Worm (Caenorhabditis elegans) whole organism, L1 larva: Measurements from ENCODE around the gene M18.3.
A peak's percentile ranks its signal among the peaks of the same experiment; 100 is the strongest.

Experiments
- C34B4.2 ChIP-seq: sonication (generic microtip); optimal IDR thresholded peaks from 2 replicates; lab custom pipeline; 2017; ENCODE audit warnings: mild to moderate bottlenecking, missing genetic modification characterization, missing compliant biosample characterization
- blmp-1 ChIP-seq: fragments of 150-350 bp; optimal IDR thresholded peaks from 2 replicates; lab custom pipeline; 2014; ENCODE audit warnings: missing biosample characterization, missing genetic modification characterization
- ceh-8 ChIP-seq: fragments of 200-800 bp; sonication (Bioruptor generic); optimal IDR thresholded peaks from 2 replicates; lab custom pipeline; 2018; ENCODE audit warnings: mild to moderate bottlenecking, missing genetic modification characterization, moderate library complexity, missing compliant biosample characterization
- ceh-82 ChIP-seq, 3 experiments: fragments of 150-350 bp in 1 of 3; sonication (generic microtip) in 2 of 3; optimal IDR thresholded peaks; 2 replicates each; lab custom pipeline; 2014 to 2017; ENCODE audit warnings: missing biosample characterization in 3 of 3, missing genetic modification characterization in 3 of 3
- ceh-90 ChIP-seq: sonication (generic microtip); optimal IDR thresholded peaks from 2 replicates; lab custom pipeline; 2016; ENCODE audit warnings: missing genetic modification characterization, missing compliant biosample characterization
- dpl-1 ChIP-seq, 3 experiments: fragments of 150-350 bp in 2 of 3; sonication (generic microtip) in 1 of 3; optimal IDR thresholded peaks; 2 replicates each; lab custom pipeline; 2014 to 2017; ENCODE audit warnings: missing biosample characterization in 3 of 3, missing genetic modification characterization in 3 of 3, missing genetic modification reagents in 3 of 3
- dsc-1 ChIP-seq: sonication (generic microtip); optimal IDR thresholded peaks from 2 replicates; lab custom pipeline; 2016; ENCODE audit warnings: mild to moderate bottlenecking, missing genetic modification characterization, missing compliant biosample characterization
- egl-13 ChIP-seq: sonication (generic microtip); optimal IDR thresholded peaks from 2 replicates; lab custom pipeline; 2016; ENCODE audit warnings: missing genotype, missing genetic modification reagents, missing genetic modification characterization, missing compliant biosample characterization
- elt-2 ChIP-seq: sonication (generic microtip); optimal IDR thresholded peaks from 2 replicates; lab custom pipeline; 2016; ENCODE audit warnings: missing genetic modification characterization, mild to moderate bottlenecking, inconsistent platforms, missing compliant biosample characterization, missing genetic modification reagents
- fkh-10 ChIP-seq: sonication (generic microtip); optimal IDR thresholded peaks from 2 replicates; lab custom pipeline; 2017; ENCODE audit warnings: missing biosample characterization, missing genetic modification reagents, missing genetic modification characterization
- fkh-8 ChIP-seq: sonication (generic microtip); optimal IDR thresholded peaks from 2 replicates; lab custom pipeline; 2016; ENCODE audit warnings: mild to moderate bottlenecking, missing genetic modification characterization, missing compliant biosample characterization
- fos-1 ChIP-seq: fragments of 150-350 bp; optimal IDR thresholded peaks from 2 replicates; lab custom pipeline; 2014; ENCODE audit warnings: missing biosample characterization, missing genetic modification characterization
- hlh-4 ChIP-seq: sonication (generic microtip); optimal IDR thresholded peaks from 2 replicates; lab custom pipeline; 2016; ENCODE audit warnings: mild to moderate bottlenecking, missing genetic modification characterization, missing compliant biosample characterization
- hpl-2 ChIP-seq: fragments of 150-350 bp; optimal IDR thresholded peaks from 2 replicates; lab custom pipeline; 2014; ENCODE audit warnings: missing biosample characterization, missing genetic modification reagents, missing genetic modification characterization
- irx-1 ChIP-seq: sonication (generic microtip); optimal IDR thresholded peaks from 2 replicates; lab custom pipeline; 2016; ENCODE audit warnings: missing genetic modification characterization, missing compliant biosample characterization
- jun-1 ChIP-seq: fragments of 150-350 bp; optimal IDR thresholded peaks from 2 replicates; lab custom pipeline; 2014; ENCODE audit warnings: missing biosample characterization, missing genetic modification reagents, missing genetic modification characterization
- lin-15B ChIP-seq: fragments of 150-350 bp; sonication (generic microtip); optimal IDR thresholded peaks from 3 replicates; lab custom pipeline; 2014; ENCODE audit warnings: missing biosample characterization, missing genetic modification characterization
- lin-35 ChIP-seq, 2 experiments: fragments of 150-350 bp; optimal IDR thresholded peaks; 2 replicates each; lab custom pipeline; 2014; ENCODE audit warnings: missing biosample characterization in 2 of 2, missing genetic modification characterization in 2 of 2, missing genetic modification reagents in 2 of 2
- lin-39 ChIP-seq: fragments of 150-350 bp; optimal IDR thresholded peaks from 2 replicates; lab custom pipeline; 2014; ENCODE audit warnings: missing biosample characterization, missing genetic modification reagents, missing genetic modification characterization
- lir-3 ChIP-seq: sonication (generic microtip); optimal IDR thresholded peaks from 2 replicates; lab custom pipeline; 2016; ENCODE audit warnings: mild to moderate bottlenecking, missing genetic modification characterization, moderate library complexity, missing compliant biosample characterization; ENCODE audit not compliant: poor library complexity
- lsy-2 ChIP-seq, 2 experiments: fragments of 150-350 bp; optimal IDR thresholded peaks; 2 replicates each; lab custom pipeline; 2014; ENCODE audit warnings: missing biosample characterization in 2 of 2, missing genetic modification characterization in 2 of 2
- mab-9 ChIP-seq: fragments of 200-800 bp; sonication (Bioruptor generic); IDR thresholded peaks from 2 replicates; pipeline ENCODE4 v1.3.6; 2022; ENCODE audit warnings: missing genetic modification reagents, missing genetic modification characterization, missing compliant biosample characterization
- mep-1 ChIP-seq: fragments of 150-350 bp; optimal IDR thresholded peaks from 2 replicates; lab custom pipeline; 2014; ENCODE audit warnings: missing biosample characterization, missing genetic modification characterization
- nhr-12 ChIP-seq: sonication (generic microtip); optimal IDR thresholded peaks from 2 replicates; lab custom pipeline; 2017; ENCODE audit warnings: missing biosample characterization, missing genetic modification characterization
- nhr-19 ChIP-seq: fragments of 200-800 bp; sonication (Bioruptor generic); conservative IDR thresholded peaks from 2 replicates; pipeline ENCODE4 v1.3.6; 2022; ENCODE audit warnings: missing genetic modification characterization, missing compliant biosample characterization
- nhr-20 ChIP-seq: sonication (generic microtip); optimal IDR thresholded peaks from 2 replicates; lab custom pipeline; 2016; ENCODE audit warnings: mild to moderate bottlenecking, missing genetic modification characterization, missing compliant biosample characterization
- nhr-28 ChIP-seq: fragments of 150-350 bp; optimal IDR thresholded peaks from 2 replicates; lab custom pipeline; 2014; ENCODE audit warnings: missing biosample characterization, missing genetic modification characterization
- nhr-47 ChIP-seq: sonication (generic microtip); optimal IDR thresholded peaks from 2 replicates; lab custom pipeline; 2016; ENCODE audit warnings: mild to moderate bottlenecking, missing genetic modification characterization, moderate library complexity, missing compliant biosample characterization
- nhr-76 ChIP-seq: sonication (generic microtip); optimal IDR thresholded peaks from 2 replicates; lab custom pipeline; 2017; ENCODE audit warnings: missing biosample characterization, missing genetic modification characterization
- snpc-4 ChIP-seq: fragments of 150-350 bp; optimal IDR thresholded peaks from 2 replicates; lab custom pipeline; 2014; ENCODE audit warnings: missing biosample characterization, missing genetic modification characterization
- sptf-1 ChIP-seq: fragments of 150-350 bp; optimal IDR thresholded peaks from 2 replicates; lab custom pipeline; 2014; ENCODE audit warnings: missing biosample characterization, missing genetic modification characterization
- swsn-7 ChIP-seq: sonication (generic microtip); optimal IDR thresholded peaks from 2 replicates; lab custom pipeline; 2016; ENCODE audit warnings: missing genetic modification characterization, missing compliant biosample characterization
- unc-130 ChIP-seq: fragments of 150-350 bp; optimal IDR thresholded peaks from 2 replicates; lab custom pipeline; 2017; ENCODE audit warnings: missing biosample characterization, missing genetic modification characterization, inconsistent platforms
- zip-4 ChIP-seq: fragments of 200-800 bp; sonication (Bioruptor generic); optimal IDR thresholded peaks from 2 replicates; lab custom pipeline; 2018; ENCODE audit warnings: mild to moderate bottlenecking, missing genetic modification characterization, moderate library complexity, missing compliant biosample characterization
- ztf-11 ChIP-seq, 2 experiments: sonication (generic microtip); optimal IDR thresholded peaks; 2 replicates each; lab custom pipeline; 2016 to 2017; ENCODE audit warnings: missing genetic modification characterization in 2 of 2, missing biosample characterization in 1 of 2, missing compliant biosample characterization in 1 of 2

Gene M18.3

DNA sequence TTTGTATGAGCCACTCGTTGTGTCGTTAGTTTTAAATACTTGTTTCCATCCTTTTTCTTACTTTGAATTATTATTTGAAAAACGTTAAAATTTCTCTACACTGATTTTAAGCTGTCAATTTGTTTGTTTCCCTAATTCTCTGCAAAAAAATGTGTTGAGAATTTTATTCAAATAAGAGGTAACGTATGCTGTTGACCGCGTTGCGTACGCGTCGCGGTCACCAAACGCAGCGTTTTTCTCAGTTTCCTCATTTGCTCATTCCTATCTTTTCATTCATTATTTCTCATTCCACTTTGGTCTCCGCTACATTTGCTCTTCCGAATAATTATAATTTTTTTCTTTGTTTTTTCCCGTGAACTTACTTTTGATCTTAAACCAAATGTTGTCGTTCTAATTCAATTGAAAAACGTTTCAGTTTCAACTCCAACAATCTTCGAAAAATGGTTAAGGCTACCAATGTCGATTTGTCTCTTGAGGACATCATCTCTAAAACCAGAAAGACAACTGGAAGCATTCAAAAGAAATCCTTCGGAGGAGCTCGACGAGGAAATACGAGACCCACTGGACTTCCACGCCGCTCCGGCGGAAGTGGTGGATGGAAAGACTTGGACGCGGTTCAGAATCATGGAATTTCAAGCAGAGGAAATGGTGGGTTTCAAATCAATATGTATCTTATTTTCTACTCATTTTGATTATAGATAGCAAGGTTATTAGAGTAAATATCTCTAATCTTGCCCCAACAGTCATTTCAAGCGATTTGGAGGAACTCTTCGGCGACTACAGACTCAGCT, 17.4 kb downstream of the M18.3 start, which contains the start of gene aly-3 (continued):
- TF ChIP-seq nhr-28 (tag; lab: Kevin White, UChicago) (no peak), dsc-1 (tag; lab: Kevin White, UChicago) (no peak), zip-4 (no peak), snpc-4 (tag; lab: Kevin White, UChicago) (no peak), fos-1 (tag; lab: Kevin White, UChicago) (no peak), ceh-8 (GFP tag; lab: Kevin White, UChicago) (no peak), unc-130 (no peak), ceh-90 (tag; lab: Kevin White, UChicago) (no peak), lin-15B (tag; lab: Kevin White, UChicago) (peak; percentile 6), egl-13 (tag; lab: Kevin White, UChicago) (no peak), mab-9 (GFP tag; lab: Robert Waterston, UW) (no peak), nhr-47 (tag; lab: Kevin White, UChicago) (peak; percentile 8), nhr-20 (tag; lab: Kevin White, UChicago) (no peak), nhr-19 (GFP tag; lab: Robert Waterston, UW) (no peak), lin-35 (GFP tag; optimal IDR thresholded peaks at IDR 0.05; lab: Kevin White, UChicago) (peak; percentile 21 to 54), hpl-2 (GFP tag; lab: Kevin White, UChicago) (no peak), lin-39 (no peak), blmp-1 (tag; lab: Kevin White, UChicago) (peak; percentile 19), fkh-8 (no peak), lir-3 (no peak), elt-2 (tag; lab: Kevin White, UChicago) (no peak), sptf-1 (tag; lab: Kevin White, UChicago) (no peak), ceh-82 (tag; optimal IDR thresholded peaks at IDR 0.05; lab: Kevin White, UChicago) (peak in 1 of 3 experiments; percentile 29), irx-1 (tag; lab: Kevin White, UChicago) (no peak), mep-1 (tag; lab: Kevin White, UChicago) (peak; percentile 13), nhr-76 (tag; lab: Kevin White, UChicago) (no peak)

ce11 chrIV:12124314-12125084, 18.8 kb downstream of the M18.3 start, which contains the start of gene dhhc-6:
Gene dhhc-6 (plus strand): TSS chrIV:12124952.
- TF ChIP-seq C34B4.2 (tag; lab: Kevin White, UChicago) (no peak), egl-13 (tag; lab: Kevin White, UChicago) (no peak), nhr-12 (tag; lab: Kevin White, UChicago) (no peak), jun-1 (no peak), dsc-1 (tag; lab: Kevin White, UChicago) (no peak), swsn-7 (tag; lab: Kevin White, UChicago) (no peak), mep-1 (tag; lab: Kevin White, UChicago) (no peak), hlh-4 (no peak), lsy-2 (tag; optimal IDR thresholded peaks at IDR 0.05; lab: Kevin White, UChicago) (no peak), sptf-1 (tag; lab: Kevin White, UChicago) (no peak), ztf-11 (tag; optimal IDR thresholded peaks at IDR 0.05; lab: Kevin White, UChicago) (no peak), fkh-10 (GFP tag; lab: Kevin White, UChicago) (no peak), dpl-1 (GFP tag; optimal IDR thresholded peaks at IDR 0.05; lab: Kevin White, UChicago) (no peak)
